Worm (Caenorhabditis elegans) whole organism, L2 larva: Measurements from ENCODE around the gene C12D8.21.

Experiments used
- C34F6.9 ChIP-seq: fragments of 150-350 bp; optimal IDR thresholded peaks from 2 replicates; lab custom pipeline; 2014; ENCODE audit warnings: missing biosample characterization, missing genetic modification characterization
- F13H6.1 ChIP-seq: sonication (generic microtip); optimal IDR thresholded peaks from 2 replicates; lab custom pipeline; 2016; ENCODE audit warnings: missing genetic modification characterization, missing compliant biosample characterization
- Y55F3AM.14 ChIP-seq: fragments of 200-800 bp; sonication (Bioruptor generic); optimal IDR thresholded peaks from 2 replicates; lab custom pipeline; 2018; ENCODE audit warnings: mild to moderate bottlenecking, missing genetic modification characterization, missing compliant biosample characterization
- ZK546.5 ChIP-seq: sonication (generic microtip); optimal IDR thresholded peaks from 2 replicates; lab custom pipeline; 2017; ENCODE audit warnings: missing biosample characterization, missing genetic modification characterization
- alr-1 ChIP-seq: fragments of 150-350 bp; optimal IDR thresholded peaks from 2 replicates; lab custom pipeline; 2014; ENCODE audit warnings: missing biosample characterization, missing genetic modification characterization
- aly-2 ChIP-seq: fragments of 150-350 bp; optimal IDR thresholded peaks from 2 replicates; lab custom pipeline; 2014; ENCODE audit warnings: missing biosample characterization, missing genetic modification characterization
- ama-1 ChIP-seq: fragments of 150-350 bp; optimal IDR thresholded peaks from 2 replicates; lab custom pipeline; 2018; ENCODE audit warnings: inconsistent platforms
- blmp-1 ChIP-seq: sonication (generic microtip); optimal IDR thresholded peaks from 2 replicates; lab custom pipeline; 2017; ENCODE audit warnings: missing genetic modification characterization, mild to moderate bottlenecking, missing compliant biosample characterization, antibody characterized with exemption, moderate library complexity; ENCODE audit not compliant: insufficient read depth
- ceh-16 ChIP-seq: fragments of 150-350 bp; optimal IDR thresholded peaks from 2 replicates; lab custom pipeline; 2014; ENCODE audit warnings: missing biosample characterization, missing genetic modification characterization
- ceh-82 ChIP-seq: fragments of 150-350 bp; optimal IDR thresholded peaks from 2 replicates; lab custom pipeline; 2014; ENCODE audit warnings: missing biosample characterization, missing genetic modification characterization
- crh-2 ChIP-seq: sonication (generic microtip); optimal IDR thresholded peaks from 2 replicates; lab custom pipeline; 2017; ENCODE audit warnings: missing biosample characterization, missing genetic modification characterization
- dmd-4 ChIP-seq: sonication (generic microtip); optimal IDR thresholded peaks from 2 replicates; lab custom pipeline; 2017; ENCODE audit warnings: missing biosample characterization, missing genetic modification characterization
- egl-27 ChIP-seq: sonication (generic microtip); optimal IDR thresholded peaks from 3 replicates; lab custom pipeline; 2017; ENCODE audit warnings: missing biosample characterization, missing genetic modification reagents, missing genetic modification characterization
- elt-1 ChIP-seq: fragments of 150-350 bp; optimal IDR thresholded peaks from 2 replicates; lab custom pipeline; 2014; ENCODE audit warnings: missing biosample characterization, missing genetic modification characterization
- fos-1 ChIP-seq: fragments of 150-350 bp; optimal IDR thresholded peaks from 2 replicates; lab custom pipeline; 2014; ENCODE audit warnings: missing biosample characterization, missing genetic modification characterization
- gmeb-1 ChIP-seq: fragments of 150-350 bp; optimal IDR thresholded peaks from 2 replicates; lab custom pipeline; 2014; ENCODE audit warnings: missing biosample characterization, missing genetic modification characterization
- lin-11 ChIP-seq: fragments of 150-350 bp; sonication (generic microtip); optimal IDR thresholded peaks from 2 replicates; lab custom pipeline; 2014; ENCODE audit warnings: missing biosample characterization, missing genetic modification characterization, inconsistent platforms, mixed read lengths
- lin-13 ChIP-seq: fragments of 150-350 bp; optimal IDR thresholded peaks from 2 replicates; lab custom pipeline; 2014; ENCODE audit warnings: missing biosample characterization, missing genetic modification reagents, missing genetic modification characterization
- lin-39 ChIP-seq: fragments of 150-350 bp; optimal IDR thresholded peaks from 2 replicates; lab custom pipeline; 2014; ENCODE audit warnings: missing biosample characterization, missing genetic modification reagents, missing genetic modification characterization
- lsy-2 ChIP-seq, 2 experiments: fragments of 150-350 bp in 1 of 2; sonication (generic microtip) in 1 of 2; optimal IDR thresholded peaks; 2 replicates each; lab custom pipeline; 2014 to 2017; ENCODE audit warnings: missing biosample characterization in 2 of 2, missing genetic modification characterization in 2 of 2
- mab-5 ChIP-seq: fragments of 150-350 bp; optimal IDR thresholded peaks from 2 replicates; lab custom pipeline; 2014; ENCODE audit warnings: missing biosample characterization, missing genetic modification characterization
- mbf-1 ChIP-seq: sonication (generic microtip); optimal IDR thresholded peaks from 2 replicates; lab custom pipeline; 2017; ENCODE audit warnings: missing biosample characterization, missing genetic modification characterization
- mdl-1 ChIP-seq, 2 experiments: fragments of 150-350 bp in 1 of 2; sonication (generic microtip) in 1 of 2; optimal IDR thresholded peaks; 2 replicates each; lab custom pipeline; 2017; ENCODE audit warnings: missing biosample characterization in 2 of 2, missing genetic modification characterization in 2 of 2
- nhr-10 ChIP-seq: sonication (generic microtip); optimal IDR thresholded peaks from 2 replicates; lab custom pipeline; 2017; ENCODE audit warnings: missing biosample characterization, missing genetic modification characterization
- nhr-11 ChIP-seq: fragments of 150-350 bp; optimal IDR thresholded peaks from 2 replicates; lab custom pipeline; 2014; ENCODE audit warnings: missing biosample characterization, missing genetic modification characterization
- nhr-129 ChIP-seq: fragments of 150-350 bp; optimal IDR thresholded peaks from 2 replicates; lab custom pipeline; 2014; ENCODE audit warnings: missing biosample characterization, missing genetic modification characterization
- nhr-21 ChIP-seq: fragments of 150-350 bp; optimal IDR thresholded peaks from 2 replicates; lab custom pipeline; 2014; ENCODE audit warnings: missing biosample characterization, missing genetic modification characterization
- nhr-25 ChIP-seq: fragments of 150-350 bp; sonication (generic microtip); optimal IDR thresholded peaks from 3 replicates; lab custom pipeline; 2014; ENCODE audit warnings: missing biosample characterization, missing genetic modification characterization
- nhr-6 ChIP-seq: fragments of 150-350 bp; optimal IDR thresholded peaks from 2 replicates; lab custom pipeline; 2014; ENCODE audit warnings: missing biosample characterization, missing genetic modification characterization
- sem-4 ChIP-seq: fragments of 150-350 bp; optimal IDR thresholded peaks from 2 replicates; lab custom pipeline; 2014; ENCODE audit warnings: missing biosample characterization, missing genetic modification reagents, missing genetic modification characterization
- skn-1 ChIP-seq: sonication (generic microtip); optimal IDR thresholded peaks from 2 replicates; lab custom pipeline; 2017; ENCODE audit warnings: missing biosample characterization, missing genetic modification characterization
- sma-3 ChIP-seq: sonication (generic microtip); optimal IDR thresholded peaks from 2 replicates; lab custom pipeline; 2016; ENCODE audit warnings: missing genetic modification reagents, missing genetic modification characterization, missing compliant biosample characterization
- sma-9 ChIP-seq, 2 experiments: fragments of 150-350 bp in 1 of 2; sonication (generic microtip) in 1 of 2; optimal IDR thresholded peaks; 2 replicates each; lab custom pipeline; 2014 to 2016; ENCODE audit warnings: missing genetic modification characterization in 2 of 2, mild to moderate bottlenecking in 1 of 2, missing biosample characterization in 1 of 2, missing compliant biosample characterization in 1 of 2, missing genetic modification reagents in 1 of 2, moderate library complexity in 1 of 2
- snpc-4 ChIP-seq: fragments of 150-350 bp; optimal IDR thresholded peaks from 2 replicates; lab custom pipeline; 2014; ENCODE audit warnings: missing biosample characterization, missing genetic modification characterization
- unc-39 ChIP-seq: fragments of 150-350 bp; optimal IDR thresholded peaks from 2 replicates; lab custom pipeline; 2014; ENCODE audit warnings: missing biosample characterization, missing genetic modification characterization
- unc-55 ChIP-seq: fragments of 150-350 bp; sonication (generic microtip); optimal IDR thresholded peaks from 3 replicates; lab custom pipeline; 2014; ENCODE audit warnings: missing biosample characterization, missing genetic modification reagents, missing genetic modification characterization
- ztf-1 ChIP-seq: fragments of 200-800 bp; sonication (Bioruptor generic); conservative IDR thresholded peaks from 2 replicates; pipeline ENCODE4 v1.3.6; 2022; ENCODE audit warnings: missing genetic modification characterization, missing compliant biosample characterization
- ztf-11 ChIP-seq: sonication (generic microtip); optimal IDR thresholded peaks from 2 replicates; lab custom pipeline; 2017; ENCODE audit warnings: missing biosample characterization, missing genetic modification characterization
- ztf-4 ChIP-seq: fragments of 150-350 bp; optimal IDR thresholded peaks from 2 replicates; lab custom pipeline; 2014; ENCODE audit warnings: missing biosample characterization, missing genetic modification characterization

Gene C12D8.21

ce11 chrV:10265019-10265418, 24.0 kb upstream of the C12D8.21 start:
- no peak for TF ChIP-seq ceh-16 (tag; lab: Kevin White, UChicago)
- TF ChIP-seq ztf-4 (tag; lab: Kevin White, UChicago) = no peak
- TF ChIP-seq lin-39 (tag; lab: Kevin White, UChicago) = no peak
- TF ChIP-seq ama-1 (lab: Kevin White, UChicago) = no peak
- TF ChIP-seq crh-2 (tag; lab: Kevin White, UChicago) = no peak
- TF ChIP-seq sem-4 = no peak
- no peak for TF ChIP-seq ceh-82 (tag; lab: Kevin White, UChicago)

ce11 chrV:10260460-10260859, 19.5 kb upstream of the C12D8.21 start, which contains the start of gene sri-18:
TSS of gene sri-18 (minus strand) at chrV:10260560.
- TF ChIP-seq mab-5 (tag; lab: Kevin White, UChicago) (no peak), elt-1 (no peak), unc-39 (tag; lab: Kevin White, UChicago) (no peak), lin-11 (tag; lab: Kevin White, UChicago) (no peak), ZK546.5 (no peak), mdl-1 (tag; optimal IDR thresholded peaks at IDR 0.05; lab: Kevin White, UChicago) (no peak), nhr-11 (tag; lab: Kevin White, UChicago) (no peak), ceh-82 (tag; lab: Kevin White, UChicago) (no peak), unc-55 (GFP tag; lab: Kevin White, UChicago) (no peak), alr-1 (no peak), lin-13 (no peak), dmd-4 (tag; lab: Kevin White, UChicago) (no peak), nhr-21 (tag; lab: Kevin White, UChicago) (no peak)

- TF ChIP-seq snpc-4 (tag; lab: Kevin White, UChicago) (no peak), ztf-4 (tag; lab: Kevin White, UChicago) (no peak), nhr-6 (tag; lab: Kevin White, UChicago) (no peak), F13H6.1 (tag; lab: Kevin White, UChicago) (peak; percentile 5), Y55F3AM.14 (no peak), sma-9 (GFP tag; optimal IDR thresholded peaks at IDR 0.05; lab: Kevin White, UChicago) (peak; percentile 55), sma-9 (tag; optimal IDR thresholded peaks at IDR 0.05; lab: Kevin White, UChicago) (no peak), aly-2 (tag; lab: Kevin White, UChicago) (no peak), fos-1 (peak; percentile 80)
Observed at ce11 chrV:10256050-10256449, 15.1 kb upstream of the C12D8.21 start, which contains the start of gene nhr-232. TSS of gene nhr-232 (plus strand) at chrV:10256170.

ce11 chrV:10255005-10255472, 14.1 kb upstream of the C12D8.21 start, which contains the start of gene rop-1:
TSS of gene rop-1 (minus strand) at chrV:10255055.
- no peak for TF ChIP-seq ztf-4 (tag; lab: Kevin White, UChicago)
- TF ChIP-seq fos-1 = peak; percentile 48
- TF ChIP-seq lsy-2 (tag; optimal IDR thresholded peaks at IDR 0.05; lab: Kevin White, UChicago) = peak in 1 of 2 experiments; percentile 15
- no peak for TF ChIP-seq mbf-1 (tag; lab: Kevin White, UChicago)
- TF ChIP-seq unc-39 (tag; lab: Kevin White, UChicago) = no peak
- peak; percentile 53 for TF ChIP-seq blmp-1 (tag; lab: Kevin White, UChicago)
- no peak for TF ChIP-seq nhr-10 (tag; lab: Kevin White, UChicago)
- TF ChIP-seq crh-2 (tag; lab: Kevin White, UChicago) = no peak
- peak; percentile 75 for TF ChIP-seq unc-55 (GFP tag; lab: Kevin White, UChicago)
- peak; percentile 60 for TF ChIP-seq C34F6.9 (tag; lab: Kevin White, UChicago)
- no peak for TF ChIP-seq nhr-25 (tag; lab: Kevin White, UChicago)
- peak; percentile 88 for TF ChIP-seq nhr-129 (tag; lab: Kevin White, UChicago)
- peak; percentile 19 for TF ChIP-seq ama-1 (lab: Kevin White, UChicago)
- peak; percentile 2 for TF ChIP-seq gmeb-1 (tag; lab: Kevin White, UChicago)

ce11 chrV:10252682-10253081, 11.7 kb upstream of the C12D8.21 start:
- TF ChIP-seq nhr-6 (tag; lab: Kevin White, UChicago) (no peak), elt-1 (no peak), mdl-1 (tag; optimal IDR thresholded peaks at IDR 0.05; lab: Kevin White, UChicago) (no peak), alr-1 (no peak), ztf-1 (no peak), sma-3 (GFP tag; lab: Kevin White, UChicago) (no peak), egl-27 (tag; lab: Kevin White, UChicago) (no peak), ztf-11 (tag; lab: Kevin White, UChicago) (no peak), skn-1 (tag; lab: Kevin White, UChicago) (no peak), dmd-4 (tag; lab: Kevin White, UChicago) (no peak), C34F6.9 (tag; lab: Kevin White, UChicago) (no peak)
